Fruit fly (Drosophila melanogaster) whole organism, pupa: Measurements from ENCODE around the gene CG31418.

ENCODE experiments used
- CG10348 ChIP-seq: fragments of 200-800 bp; sonication (Bioruptor generic); IDR thresholded peaks from 2 replicates; pipeline ENCODE4 v1.3.6; 2022; ENCODE audit warnings: missing biosample characterization, missing genetic modification characterization
- CG13204 ChIP-seq: fragments of 200-800 bp; sonication (Bioruptor generic); optimal IDR thresholded peaks from 2 replicates; lab custom pipeline; 2018; ENCODE audit warnings: missing biosample characterization, mild to moderate bottlenecking, missing genetic modification characterization, moderate library complexity
- CG17806 ChIP-seq: fragments of 200-800 bp; sonication (Bioruptor generic); optimal IDR thresholded peaks from 2 replicates; lab custom pipeline; 2018; ENCODE audit warnings: missing biosample characterization, mild to moderate bottlenecking, missing genetic modification characterization, moderate library complexity
- CG4496 ChIP-seq: fragments of 200-800 bp; sonication (Bioruptor generic); IDR thresholded peaks from 3 replicates; pipeline ENCODE4 v1.3.6; 2022; ENCODE audit warnings: missing biosample characterization, missing genetic modification characterization
- Pif1B ChIP-seq: fragments of 200-800 bp; sonication (Bioruptor generic); optimal IDR thresholded peaks from 3 replicates; lab custom pipeline; 2016; ENCODE audit warnings: missing biosample characterization, missing genetic modification characterization

dm6 chr3R:17254029-17254428 is 29.6 kb upstream of the CG31418 start, which contains the start of gene CG44259:
- TF ChIP-seq CG17806 (tag; lab: Kevin White, UChicago) = no peak
- TF ChIP-seq CG13204 = no peak
- TF ChIP-seq CG4496 (GFP tag; lab: Robert Waterston, UW) = no peak
- TF ChIP-seq Pif1B = no peak
- no peak for TF ChIP-seq CG10348 (GFP tag; lab: Robert Waterston, UW)
